Fruit fly (Drosophila melanogaster): Measurements from ENCODE around the gene YL-1.

- TF ChIP-seq CG15514 (GFP tag; optimal IDR thresholded peaks at IDR 0.05) = peak; percentile 82
- no peak for TF ChIP-seq CG12155 (GFP tag; optimal IDR thresholded peaks at IDR 0.05)
- peak; percentile 68; the same call in 1 of the 2 replicates for TF ChIP-seq ara (GFP tag; IDR thresholded peaks at IDR 0.05)
- no peak for TF ChIP-seq Ravus (GFP tag; IDR thresholded peaks at IDR 0.05)
- peak; percentile 37 for TF ChIP-seq trh (GFP tag; optimal IDR thresholded peaks at IDR 0.05)
- TF ChIP-seq fd64A (GFP tag; optimal IDR thresholded peaks at IDR 0.05) = no peak
- peak; percentile 74 for TF ChIP-seq Max (GFP tag; optimal IDR thresholded peaks at IDR 0.05)
- no peak for TF ChIP-seq usp (GFP tag; optimal IDR thresholded peaks at IDR 0.05)
- TF ChIP-seq CG10321 (GFP tag; IDR thresholded peaks at IDR 0.05) = peak; percentile 57; the same call in 1 of the 2 replicates
- peak; percentile 70 for TF ChIP-seq nerfin-1 (tag; optimal IDR thresholded peaks at IDR 0.05)
- TF ChIP-seq CG10979 (tag; optimal IDR thresholded peaks at IDR 0.05) = peak; percentile 49
- peak; percentile 43 for TF ChIP-seq Myb (GFP tag; optimal IDR thresholded peaks at IDR 0.05)
- TF ChIP-seq Drgx (GFP tag; IDR thresholded peaks at IDR 0.05) = no peak
Measured at dm6 chr2L:11003925-11004673, 33.9 kb downstream of the YL-1 start, which contains the start of gene RpL9.
